Worm (Caenorhabditis elegans) whole organism, L1 larva: ENCODE data around the gene cdh-5.

Experiments used
- C04F5.9 ChIP-seq: sonication (generic microtip); optimal IDR thresholded peaks from 2 replicates; lab custom pipeline; 2016; ENCODE audit warnings: missing genetic modification characterization, missing compliant biosample characterization
- F16B12.6 ChIP-seq: fragments of 150-350 bp; optimal IDR thresholded peaks from 2 replicates; lab custom pipeline; 2014; ENCODE audit warnings: missing biosample characterization, missing genetic modification characterization
- aly-2 ChIP-seq: fragments of 150-350 bp; optimal IDR thresholded peaks from 2 replicates; lab custom pipeline; 2014; ENCODE audit warnings: missing biosample characterization, missing genetic modification characterization
- ceh-63 ChIP-seq: fragments of 200-800 bp; sonication (Bioruptor generic); optimal IDR thresholded peaks from 2 replicates; lab custom pipeline; 2018; ENCODE audit warnings: mild to moderate bottlenecking, missing genetic modification characterization, missing compliant biosample characterization
- ceh-8 ChIP-seq: fragments of 200-800 bp; sonication (Bioruptor generic); optimal IDR thresholded peaks from 2 replicates; lab custom pipeline; 2018; ENCODE audit warnings: mild to moderate bottlenecking, missing genetic modification characterization, moderate library complexity, missing compliant biosample characterization
- ceh-82 ChIP-seq, 3 experiments: fragments of 150-350 bp in 1 of 3; sonication (generic microtip) in 2 of 3; optimal IDR thresholded peaks; 2 replicates each; lab custom pipeline; 2014 to 2017; ENCODE audit warnings: missing biosample characterization in 3 of 3, missing genetic modification characterization in 3 of 3
- ceh-88 ChIP-seq: fragments of 200-800 bp; sonication (Bioruptor generic); IDR thresholded peaks from 2 replicates; pipeline ENCODE4 v1.3.6; 2022; ENCODE audit warnings: missing genetic modification characterization, missing compliant biosample characterization
- ceh-90 ChIP-seq: sonication (generic microtip); optimal IDR thresholded peaks from 2 replicates; lab custom pipeline; 2016; ENCODE audit warnings: missing genetic modification characterization, missing compliant biosample characterization
- ces-1 ChIP-seq: fragments of 150-350 bp; optimal IDR thresholded peaks from 2 replicates; lab custom pipeline; 2014; ENCODE audit warnings: missing biosample characterization, missing genetic modification reagents, missing genetic modification characterization
- dpl-1 ChIP-seq, 3 experiments: fragments of 150-350 bp in 2 of 3; sonication (generic microtip) in 1 of 3; optimal IDR thresholded peaks; 2 replicates each; lab custom pipeline; 2014 to 2017; ENCODE audit warnings: missing biosample characterization in 3 of 3, missing genetic modification characterization in 3 of 3, missing genetic modification reagents in 3 of 3
- dsc-1 ChIP-seq: sonication (generic microtip); optimal IDR thresholded peaks from 2 replicates; lab custom pipeline; 2016; ENCODE audit warnings: mild to moderate bottlenecking, missing genetic modification characterization, missing compliant biosample characterization
- efl-1 ChIP-seq, 4 experiments: fragments of 150-350 bp; optimal IDR thresholded peaks in 3 of 4; peaks in 1 of 4; 1 replicate in 1 of 4; 2 replicates in 3 of 4; lab custom pipeline; 2014; ENCODE audit warnings: missing biosample characterization in 2 of 4, missing genetic modification characterization in 2 of 4, missing genetic modification reagents in 2 of 4
- egl-13 ChIP-seq: sonication (generic microtip); optimal IDR thresholded peaks from 2 replicates; lab custom pipeline; 2016; ENCODE audit warnings: missing genotype, missing genetic modification reagents, missing genetic modification characterization, missing compliant biosample characterization
- elt-3 ChIP-seq, 6 experiments: fragments of 150-350 bp in 1 of 6; sonication (generic microtip); optimal IDR thresholded peaks; 2 replicates each; lab custom pipeline; 2017 to 2018; ENCODE audit warnings: missing biosample characterization in 6 of 6, missing genetic modification characterization in 6 of 6, inconsistent platforms in 1 of 6
- fkh-10 ChIP-seq: sonication (generic microtip); optimal IDR thresholded peaks from 2 replicates; lab custom pipeline; 2017; ENCODE audit warnings: missing biosample characterization, missing genetic modification reagents, missing genetic modification characterization
- fkh-8 ChIP-seq: sonication (generic microtip); optimal IDR thresholded peaks from 2 replicates; lab custom pipeline; 2016; ENCODE audit warnings: mild to moderate bottlenecking, missing genetic modification characterization, missing compliant biosample characterization
- fos-1 ChIP-seq: fragments of 150-350 bp; optimal IDR thresholded peaks from 2 replicates; lab custom pipeline; 2014; ENCODE audit warnings: missing biosample characterization, missing genetic modification characterization
- hlh-17 ChIP-seq: fragments of 200-800 bp; sonication (Bioruptor generic); optimal IDR thresholded peaks from 2 replicates; lab custom pipeline; 2018; ENCODE audit warnings: missing genetic modification characterization, mild to moderate bottlenecking, missing compliant biosample characterization, moderate library complexity, borderline replicate concordance
- hlh-4 ChIP-seq: sonication (generic microtip); optimal IDR thresholded peaks from 2 replicates; lab custom pipeline; 2016; ENCODE audit warnings: mild to moderate bottlenecking, missing genetic modification characterization, missing compliant biosample characterization
- isw-1 ChIP-seq: fragments of 200-800 bp; sonication (Bioruptor generic); IDR thresholded peaks from 2 replicates; pipeline ENCODE4 v1.3.6; 2022; ENCODE audit warnings: missing genetic modification characterization, missing compliant biosample characterization
- jun-1 ChIP-seq: fragments of 150-350 bp; optimal IDR thresholded peaks from 2 replicates; lab custom pipeline; 2014; ENCODE audit warnings: missing biosample characterization, missing genetic modification reagents, missing genetic modification characterization
- lin-15B ChIP-seq: fragments of 150-350 bp; sonication (generic microtip); optimal IDR thresholded peaks from 3 replicates; lab custom pipeline; 2014; ENCODE audit warnings: missing biosample characterization, missing genetic modification characterization
- lsy-2 ChIP-seq, 2 experiments: fragments of 150-350 bp; optimal IDR thresholded peaks; 2 replicates each; lab custom pipeline; 2014; ENCODE audit warnings: missing biosample characterization in 2 of 2, missing genetic modification characterization in 2 of 2
- mab-9 ChIP-seq: fragments of 200-800 bp; sonication (Bioruptor generic); IDR thresholded peaks from 2 replicates; pipeline ENCODE4 v1.3.6; 2022; ENCODE audit warnings: missing genetic modification reagents, missing genetic modification characterization, missing compliant biosample characterization
- mdl-1 ChIP-seq, 2 experiments: fragments of 150-350 bp; optimal IDR thresholded peaks; 2 replicates each; lab custom pipeline; 2014 to 2017; ENCODE audit warnings: missing biosample characterization in 2 of 2, missing genetic modification characterization in 2 of 2, inconsistent platforms in 1 of 2
- mep-1 ChIP-seq: fragments of 150-350 bp; optimal IDR thresholded peaks from 2 replicates; lab custom pipeline; 2014; ENCODE audit warnings: missing biosample characterization, missing genetic modification characterization
- nhr-11 ChIP-seq: fragments of 150-350 bp; optimal IDR thresholded peaks from 2 replicates; lab custom pipeline; 2014; ENCODE audit warnings: missing biosample characterization, missing genetic modification characterization
- nhr-19 ChIP-seq: fragments of 200-800 bp; sonication (Bioruptor generic); conservative IDR thresholded peaks from 2 replicates; pipeline ENCODE4 v1.3.6; 2022; ENCODE audit warnings: missing genetic modification characterization, missing compliant biosample characterization
- nhr-237 ChIP-seq: fragments of 150-350 bp; optimal IDR thresholded peaks from 2 replicates; lab custom pipeline; 2014; ENCODE audit warnings: missing biosample characterization, missing genetic modification characterization
- nhr-71 ChIP-seq: sonication (generic microtip); optimal IDR thresholded peaks from 2 replicates; lab custom pipeline; 2016; ENCODE audit warnings: mild to moderate bottlenecking, missing genetic modification characterization, moderate library complexity, missing compliant biosample characterization
- nhr-85 ChIP-seq: sonication (generic microtip); peaks from one replicate; lab custom pipeline; 2016; ENCODE audit warnings: missing genetic modification characterization, inconsistent platforms, missing compliant biosample characterization
- nhr-90 ChIP-seq: sonication (generic microtip); optimal IDR thresholded peaks from 2 replicates; lab custom pipeline; 2016; ENCODE audit warnings: mild to moderate bottlenecking, missing genetic modification characterization, missing compliant biosample characterization; ENCODE audit not compliant: poor library complexity
- pax-3 ChIP-seq: fragments of 200-800 bp; sonication (Bioruptor generic); optimal IDR thresholded peaks from 2 replicates; lab custom pipeline; 2018; ENCODE audit warnings: mild to moderate bottlenecking, missing genetic modification characterization, moderate library complexity, missing compliant biosample characterization
- pqm-1 ChIP-seq: sonication (generic microtip); optimal IDR thresholded peaks from 3 replicates; lab custom pipeline; 2017; ENCODE audit warnings: missing biosample characterization, missing genetic modification characterization
- skn-1 ChIP-seq: fragments of 150-350 bp; optimal IDR thresholded peaks from 2 replicates; lab custom pipeline; 2014; ENCODE audit warnings: missing biosample characterization, missing genetic modification characterization
- snpc-4 ChIP-seq: fragments of 150-350 bp; optimal IDR thresholded peaks from 2 replicates; lab custom pipeline; 2014; ENCODE audit warnings: missing biosample characterization, missing genetic modification characterization
- sup-37 ChIP-seq: fragments of 200-800 bp; sonication (Bioruptor generic); optimal IDR thresholded peaks from 2 replicates; lab custom pipeline; 2018; ENCODE audit warnings: mild to moderate bottlenecking, missing genetic modification characterization, missing compliant biosample characterization
- tbx-2 ChIP-seq: sonication (generic microtip); optimal IDR thresholded peaks from 2 replicates; lab custom pipeline; 2016; ENCODE audit warnings: missing genetic modification characterization, missing compliant biosample characterization
- unc-130 ChIP-seq: fragments of 150-350 bp; optimal IDR thresholded peaks from 2 replicates; lab custom pipeline; 2017; ENCODE audit warnings: missing biosample characterization, missing genetic modification characterization, inconsistent platforms
- unc-62 ChIP-seq: fragments of 150-350 bp; optimal IDR thresholded peaks from 2 replicates; lab custom pipeline; 2014; ENCODE audit warnings: missing biosample characterization, missing genetic modification reagents, missing genetic modification characterization
- unc-86 ChIP-seq: sonication (generic microtip); optimal IDR thresholded peaks from 2 replicates; lab custom pipeline; 2016; ENCODE audit warnings: missing genetic modification characterization, missing compliant biosample characterization
- unc-98 ChIP-seq: fragments of 200-800 bp; sonication (Bioruptor generic); IDR thresholded peaks from 2 replicates; pipeline ENCODE4 v1.3.6; 2022; ENCODE audit warnings: missing genetic modification characterization, missing compliant biosample characterization
- zip-4 ChIP-seq: fragments of 200-800 bp; sonication (Bioruptor generic); optimal IDR thresholded peaks from 2 replicates; lab custom pipeline; 2018; ENCODE audit warnings: mild to moderate bottlenecking, missing genetic modification characterization, moderate library complexity, missing compliant biosample characterization
- ztf-11 ChIP-seq, 2 experiments: sonication (generic microtip); optimal IDR thresholded peaks; 2 replicates each; lab custom pipeline; 2016 to 2017; ENCODE audit warnings: missing genetic modification characterization in 2 of 2, missing biosample characterization in 1 of 2, missing compliant biosample characterization in 1 of 2

Gene cdh-5

ce11 chrIV:8629609-8630052 is 39.1 kb upstream of the cdh-5 start (continued):
- no peak for TF ChIP-seq egl-13
- TF ChIP-seq unc-98, result no peak
- no peak for TF ChIP-seq jun-1 (tag; lab: Kevin White, UChicago)
- TF ChIP-seq zip-4, result no peak
- TF ChIP-seq ztf-11 (tag; optimal IDR thresholded peaks at IDR 0.05; lab: Kevin White, UChicago), result no peak

- no peak for TF ChIP-seq elt-3 (tag; optimal IDR thresholded peaks at IDR 0.05; lab: Kevin White, UChicago)
- TF ChIP-seq sup-37 (GFP tag; lab: Kevin White, UChicago), result no peak
- peak; percentile 43 for TF ChIP-seq nhr-71 (tag; lab: Kevin White, UChicago)
- TF ChIP-seq ceh-8 (GFP tag; lab: Kevin White, UChicago), result peak; percentile 70
- no peak for TF ChIP-seq isw-1 (GFP tag; lab: Robert Waterston, UW)
- no peak for TF ChIP-seq pqm-1 (tag; lab: Kevin White, UChicago)
- no peak for TF ChIP-seq lin-15B
- TF ChIP-seq nhr-19 (GFP tag; lab: Robert Waterston, UW), result no peak
- no peak for TF ChIP-seq unc-130 (tag; lab: Kevin White, UChicago)
- peak; percentile 13 for TF ChIP-seq nhr-11
- peak; percentile 54 for TF ChIP-seq dsc-1
- TF ChIP-seq mep-1 (tag; lab: Kevin White, UChicago), result no peak
- no peak for TF ChIP-seq hlh-4 (tag; lab: Kevin White, UChicago)
- TF ChIP-seq skn-1 (tag; lab: Kevin White, UChicago), result no peak
- TF ChIP-seq fkh-10 (GFP tag; lab: Kevin White, UChicago), result no peak
- TF ChIP-seq fos-1 (tag; lab: Kevin White, UChicago), result no peak
- peak; percentile 16 for TF ChIP-seq fkh-8 (tag; lab: Kevin White, UChicago)
- TF ChIP-seq ceh-90 (tag; lab: Kevin White, UChicago), result no peak
- TF ChIP-seq hlh-17, result no peak
- no peak for TF ChIP-seq mab-9 (GFP tag; lab: Robert Waterston, UW)
- no peak for TF ChIP-seq ceh-88
Observed at ce11 chrIV:8630243-8630642, 38.5 kb upstream of the cdh-5 start.

ce11 chrIV:8631033-8631432 is 37.7 kb upstream of the cdh-5 start, which contains the start of gene dgk-4:
dgk-4 (plus strand) TSS chrIV:8631333.
- TF ChIP-seq tbx-2 (tag; lab: Kevin White, UChicago) (no peak), dpl-1 (GFP tag; optimal IDR thresholded peaks at IDR 0.05; lab: Kevin White, UChicago) (no peak), unc-62 (GFP tag; lab: Kevin White, UChicago) (no peak), nhr-19 (GFP tag; lab: Robert Waterston, UW) (no peak), unc-130 (tag; lab: Kevin White, UChicago) (no peak), unc-98 (no peak), mab-9 (GFP tag; lab: Robert Waterston, UW) (no peak), egl-13 (no peak), lsy-2 (tag; optimal IDR thresholded peaks at IDR 0.05; lab: Kevin White, UChicago) (no peak), snpc-4 (no peak), unc-86 (tag; lab: Kevin White, UChicago) (no peak), aly-2 (tag; lab: Kevin White, UChicago) (no peak), ceh-88 (no peak), fkh-8 (tag; lab: Kevin White, UChicago) (no peak)

- TF ChIP-seq nhr-11 (no peak), dsc-1 (no peak), pax-3 (tag; lab: Kevin White, UChicago) (no peak), zip-4 (no peak), mdl-1 (tag; optimal IDR thresholded peaks at IDR 0.05; lab: Kevin White, UChicago) (no peak), ceh-82 (tag; optimal IDR thresholded peaks at IDR 0.05; lab: Kevin White, UChicago) (no peak), F16B12.6 (tag; lab: Kevin White, UChicago) (no peak), jun-1 (tag; lab: Kevin White, UChicago) (no peak), efl-1 (optimal IDR thresholded peaks at IDR 0.05; lab: Kevin White, UChicago) (no peak), efl-1 (GFP tag; optimal IDR thresholded peaks at IDR 0.05 in 1 of 2; lab: Kevin White, UChicago) (no peak), C04F5.9 (no peak), nhr-90 (tag; lab: Kevin White, UChicago) (no peak), nhr-71 (tag; lab: Kevin White, UChicago) (no peak), nhr-85 (no peak), ceh-90 (tag; lab: Kevin White, UChicago) (no peak), ceh-63 (GFP tag; lab: Kevin White, UChicago) (no peak), unc-98 (no peak), nhr-237 (tag; lab: Kevin White, UChicago) (no peak), ces-1 (no peak)
Observed at ce11 chrIV:8638761-8639160, 30.0 kb upstream of the cdh-5 start, which contains the start of gene F42A9.9. F42A9.9 (minus strand) TSS chrIV:8638861.
